Worm (Caenorhabditis elegans): ENCODE measurements around the gene F42A6.5.

ce11 chrIV:3341170-3341569, 9.5 kb upstream of the F42A6.5 start, which contains the start of gene F42A6.2:
- TF ChIP-seq chd-7 (tag; optimal IDR thresholded peaks at IDR 0.05) (no peak), pha-4 (tag; optimal IDR thresholded peaks at IDR 0.05) (no peak), madf-8 (GFP tag; conservative IDR thresholded peaks at IDR 0.05) (no peak), sea-2 (GFP tag; IDR thresholded peaks at IDR 0.05) (no peak), F33H1.4 (GFP tag; IDR thresholded peaks at IDR 0.05) (no peak), snpc-1.3 (tag; optimal IDR thresholded peaks at IDR 0.05; ENCODE audit: insufficient read depth) (no peak)

All from whole organism, young adult.